Fruit fly (Drosophila melanogaster): Measurements from ENCODE around the gene sordd1.

Gene sordd1

dm6 chrX:15748945-15749344 lies 46.9 kb downstream of the sordd1 start, which contains the start of gene Mvd (continued):
- TF ChIP-seq zfh2 (GFP tag; optimal IDR thresholded peaks at IDR 0.05) (no peak), fu2 (GFP tag; optimal IDR thresholded peaks at IDR 0.05) (no peak), HLHmδ (GFP tag; optimal IDR thresholded peaks at IDR 0.05) (no peak), shn (GFP tag; optimal IDR thresholded peaks at IDR 0.05) (no peak), CG6272 (GFP tag; IDR thresholded peaks at IDR 0.05) (no peak), vvl (GFP tag; IDR thresholded peaks at IDR 0.05) (no peak; the same call in 1 of the 2 replicates), az2 (GFP tag; optimal IDR thresholded peaks at IDR 0.05) (no peak), CG11247 (GFP tag; IDR thresholded peaks at IDR 0.05) (no peak), toy (GFP tag; IDR thresholded peaks at IDR 0.05) (no peak), tio (GFP tag; optimal IDR thresholded peaks at IDR 0.05) (no peak), ind (GFP tag; optimal IDR thresholded peaks at IDR 0.05) (no peak), Aef1 (GFP tag; IDR thresholded peaks at IDR 0.05) (no peak), cato (GFP tag; optimal IDR thresholded peaks at IDR 0.05; ENCODE audit: borderline replicate concordance) (no peak), nerfin-1 (tag; optimal IDR thresholded peaks at IDR 0.05) (no peak), CG30020 (tag; optimal IDR thresholded peaks at IDR 0.05) (peak; percentile 39), Med (GFP tag) (peak; percentile 81), B-H1 (GFP tag; IDR thresholded peaks at IDR 0.05) (no peak), stc (GFP tag; IDR thresholded peaks at IDR 0.05) (no peak), twi (tag; optimal IDR thresholded peaks at IDR 0.05) (no peak), CG18764 (GFP tag; optimal IDR thresholded peaks at IDR 0.05) (no peak), CG17802 (tag; optimal IDR thresholded peaks at IDR 0.05) (no peak), grau (tag; optimal IDR thresholded peaks at IDR 0.05) (no peak), dpn (GFP tag; optimal IDR thresholded peaks at IDR 0.05) (no peak), H15 (GFP tag; IDR thresholded peaks at IDR 0.05) (no peak), Rx (GFP tag; IDR thresholded peaks at IDR 0.05) (no peak), CG17385 (GFP tag; optimal IDR thresholded peaks at IDR 0.05) (no peak), CG15696 (tag; optimal IDR thresholded peaks at IDR 0.05) (no peak), kni (GFP tag; optimal IDR thresholded peaks at IDR 0.05) (no peak), inv (GFP tag; IDR thresholded peaks at IDR 0.05; ENCODE audit: partially characterized antibody) (no peak), CG3163 (GFP tag; optimal IDR thresholded peaks at IDR 0.05) (no peak), CG9817 (tag; optimal IDR thresholded peaks at IDR 0.05) (no peak), CG15011 (GFP tag; optimal IDR thresholded peaks at IDR 0.05) (no peak), Dref (GFP tag; IDR thresholded peaks at IDR 0.05) (peak; percentile 46), CG4617 (GFP tag; optimal IDR thresholded peaks at IDR 0.05; ENCODE audit: borderline replicate concordance) (peak; percentile 18), CG8765 (GFP tag; IDR thresholded peaks at IDR 0.05) (no peak), CG8089 (GFP tag; optimal IDR thresholded peaks at IDR 0.05) (no peak), CG12659 (GFP tag; optimal IDR thresholded peaks at IDR 0.05) (peak; percentile 65), D (optimal IDR thresholded peaks at IDR 0.05) (no peak), D (GFP tag; optimal IDR thresholded peaks at IDR 0.05) (no peak), yki (optimal IDR thresholded peaks at IDR 0.05) (no peak), HHEX (GFP tag; optimal IDR thresholded peaks at IDR 0.05) (no peak), luna (GFP tag; optimal IDR thresholded peaks at IDR 0.05) (no peak), CG6854 (GFP tag; optimal IDR thresholded peaks at IDR 0.05) (no peak), btn (GFP tag; optimal IDR thresholded peaks at IDR 0.05) (no peak), Dad (GFP tag; optimal IDR thresholded peaks at IDR 0.05) (no peak), HLH54F (GFP tag; optimal IDR thresholded peaks at IDR 0.05) (no peak), CG4282 (GFP tag; optimal IDR thresholded peaks at IDR 0.05) (no peak), peb (GFP tag; IDR thresholded peaks at IDR 0.05) (no peak), Dip3 (GFP tag; optimal IDR thresholded peaks at IDR 0.05) (no peak), tgo (GFP tag; IDR thresholded peaks at IDR 0.05) (no peak), HLH4C (GFP tag; IDR thresholded peaks at IDR 0.05; ENCODE audit: partially characterized antibody) (peak; percentile 13; the same call in 1 of the 3 replicates), Blimp-1 (GFP tag; optimal IDR thresholded peaks at IDR 0.05) (peak; percentile 68), CG13123 (GFP tag; optimal IDR thresholded peaks at IDR 0.05) (no peak)
